Fruit fly (Drosophila melanogaster) whole organism, embryonic: ENCODE data around the gene CG16758.

Experiments used
- Antp ChIP-seq: fragments of 200-800 bp; sonication (Bioruptor generic); optimal IDR thresholded peaks from 3 replicates; lab custom pipeline; 2016; ENCODE audit warnings: missing biosample characterization, missing genetic modification characterization
- BtbVII ChIP-seq: fragments of 200-800 bp; sonication (Bioruptor generic); optimal IDR thresholded peaks from 3 replicates; lab custom pipeline; 2017; ENCODE audit warnings: missing biosample characterization, mild to moderate bottlenecking, missing genetic modification characterization
- CG10462 ChIP-seq: fragments of 200-800 bp; sonication (Bioruptor generic); optimal IDR thresholded peaks from 2 replicates; lab custom pipeline; 2016; ENCODE audit warnings: missing biosample characterization, missing genetic modification characterization
- CG11093 ChIP-seq: fragments of 200-800 bp; sonication (Bioruptor generic); IDR thresholded peaks from 3 replicates; pipeline ENCODE4 v1.3.6; 2022; ENCODE audit warnings: missing biosample characterization, missing genetic modification characterization
- CG12299 ChIP-seq: fragments of 200-800 bp; sonication (Bioruptor generic); optimal IDR thresholded peaks from 2 replicates; lab custom pipeline; 2018; ENCODE audit warnings: missing biosample characterization, mild to moderate bottlenecking, missing genetic modification characterization
- CG12391 ChIP-seq: fragments of 200-800 bp; sonication (Bioruptor generic); optimal IDR thresholded peaks from 3 replicates; lab custom pipeline; 2018; ENCODE audit warnings: missing biosample characterization, mild to moderate bottlenecking, missing genetic modification characterization, moderate library complexity
- CG14860 ChIP-seq: fragments of 200-800 bp; sonication (Bioruptor generic); IDR thresholded peaks from 3 replicates; pipeline ENCODE4 v1.3.6; 2022; ENCODE audit warnings: missing biosample characterization, missing genetic modification characterization; ENCODE audit not compliant: partially characterized antibody
- CG2875 ChIP-seq: fragments of 200-800 bp; sonication (Bioruptor generic); optimal IDR thresholded peaks from 2 replicates; lab custom pipeline; 2017; ENCODE audit warnings: missing biosample characterization, mild to moderate bottlenecking, missing genetic modification characterization, missing genetic modification reagents
- CG31365 ChIP-seq: fragments of 200-800 bp; sonication (Bioruptor generic); optimal IDR thresholded peaks from 2 replicates; lab custom pipeline; 2018; ENCODE audit warnings: missing biosample characterization, mild to moderate bottlenecking, missing genetic modification characterization
- CG32772 ChIP-seq: fragments of 200-800 bp; sonication (Bioruptor generic); IDR thresholded peaks from 2 replicates; pipeline ENCODE4 v1.3.6; 2022; ENCODE audit warnings: missing biosample characterization, missing genetic modification characterization
- CG3281 ChIP-seq: fragments of 200-800 bp; sonication (Bioruptor generic); optimal IDR thresholded peaks from 3 replicates; lab custom pipeline; 2017; ENCODE audit warnings: missing biosample characterization, mild to moderate bottlenecking, missing genetic modification characterization
- CG33557 ChIP-seq: fragments of 200-800 bp; sonication (Bioruptor generic); optimal IDR thresholded peaks from 2 replicates; lab custom pipeline; 2019; ENCODE audit warnings: missing biosample characterization, mild to moderate bottlenecking, missing genetic modification characterization, moderate library complexity
- CG3726 ChIP-seq: fragments of 200-800 bp; sonication (Bioruptor generic); IDR thresholded peaks from 3 replicates; pipeline ENCODE4, ENCODE4 v1.3.6; 2022; ENCODE audit warnings: missing biosample characterization, missing genetic modification characterization
- CG3995 ChIP-seq: fragments of 200-800 bp; sonication (Bioruptor generic); optimal IDR thresholded peaks from 3 replicates; lab custom pipeline; 2016; ENCODE audit warnings: missing biosample characterization, missing genetic modification characterization
- CG5245 ChIP-seq: fragments of 200-800 bp; sonication (Bioruptor generic); optimal IDR thresholded peaks from 3 replicates; lab custom pipeline; 2016; ENCODE audit warnings: missing biosample characterization, missing genetic modification characterization
- CG6765 ChIP-seq: fragments of 200-800 bp; sonication (Bioruptor generic); optimal IDR thresholded peaks from 3 replicates; lab custom pipeline; 2017; ENCODE audit warnings: missing biosample characterization, mild to moderate bottlenecking, missing genetic modification characterization
- CG7372 ChIP-seq: fragments of 200-800 bp; sonication (Bioruptor generic); IDR thresholded peaks from 2 replicates; pipeline ENCODE4 v1.3.6; 2022; ENCODE audit warnings: missing biosample characterization, missing genetic modification characterization
- D19B ChIP-seq: fragments of 200-800 bp; sonication (Bioruptor generic); optimal IDR thresholded peaks from 2 replicates; lab custom pipeline; 2017; ENCODE audit warnings: missing biosample characterization, mild to moderate bottlenecking, missing genetic modification characterization
- Dip2 ChIP-seq: fragments of 200-800 bp; sonication (Bioruptor generic); IDR thresholded peaks from 2 replicates; pipeline ENCODE4 v1.3.6; 2022; ENCODE audit warnings: missing biosample characterization, missing genetic modification characterization
- E2f2 ChIP-seq: fragments of 200-800 bp; sonication (Bioruptor generic); IDR thresholded peaks from 2 replicates; pipeline ENCODE4 v1.3.6; 2022; ENCODE audit warnings: missing biosample characterization, missing genetic modification characterization
- GATAe ChIP-seq: fragments of 200-800 bp; sonication (Bioruptor generic); conservative IDR thresholded peaks from 2 replicates; pipeline ENCODE4 v1.3.6; 2022; ENCODE audit warnings: missing biosample characterization, missing genetic modification characterization
- HLH4C ChIP-seq: fragments of 200-800 bp; sonication (Bioruptor generic); IDR thresholded peaks from 3 replicates; pipeline ENCODE4 v1.3.6; 2022; ENCODE audit warnings: missing biosample characterization, missing genetic modification characterization; ENCODE audit not compliant: partially characterized antibody
- Hr78 ChIP-seq, 2 experiments: fragments of 200-800 bp in 1 of 2; fragments of >200 bp in 1 of 2; sonication (Bioruptor generic) in 1 of 2; optimal IDR thresholded peaks; 2 replicates each; lab custom pipeline; 2017 to 2019; ENCODE audit warnings: missing biosample characterization in 2 of 2, missing genetic modification characterization in 2 of 2, mild to moderate bottlenecking in 1 of 2, moderate library complexity in 1 of 2
- Kr ChIP-seq: fragments of 200-800 bp; sonication (Bioruptor generic); optimal IDR thresholded peaks from 2 replicates; lab custom pipeline; 2017; ENCODE audit warnings: missing biosample characterization, mild to moderate bottlenecking, missing genetic modification characterization
- Lim3 ChIP-seq: fragments of 200-800 bp; sonication (Bioruptor generic); IDR thresholded peaks from 2 replicates; pipeline ENCODE4 v1.3.6; 2022; ENCODE audit warnings: missing biosample characterization, missing genetic modification characterization
- Mes4 ChIP-seq: fragments of 200-800 bp; sonication (Bioruptor generic); optimal IDR thresholded peaks from 2 replicates; lab custom pipeline; 2016; ENCODE audit warnings: missing biosample characterization, missing genetic modification characterization
- Myb ChIP-seq: fragments of 200-800 bp; sonication (Bioruptor generic); optimal IDR thresholded peaks from 2 replicates; lab custom pipeline; 2016; ENCODE audit warnings: missing biosample characterization, missing genetic modification characterization
- NFAT ChIP-seq: fragments of 200-800 bp; sonication (Bioruptor generic); IDR thresholded peaks from 2 replicates; pipeline ENCODE4 v1.3.6; 2022; ENCODE audit warnings: missing biosample characterization, missing genetic modification characterization
- NK7.1 ChIP-seq: fragments of 200-800 bp; sonication (Bioruptor generic); optimal IDR thresholded peaks from 3 replicates; lab custom pipeline; 2016; ENCODE audit warnings: missing biosample characterization, missing genetic modification characterization
- Oli ChIP-seq: fragments of 200-800 bp; sonication (Bioruptor generic); optimal IDR thresholded peaks from 2 replicates; lab custom pipeline; 2018; ENCODE audit warnings: missing biosample characterization, mild to moderate bottlenecking, missing genetic modification characterization, moderate library complexity
- Rx ChIP-seq: fragments of 200-800 bp; sonication (Bioruptor generic); IDR thresholded peaks from 2 replicates; pipeline ENCODE4 v1.3.6; 2022; ENCODE audit warnings: missing biosample characterization, missing genetic modification characterization
- Sox100B ChIP-seq: fragments of 200-800 bp; sonication (Bioruptor generic); optimal IDR thresholded peaks from 3 replicates; lab custom pipeline; 2018; ENCODE audit warnings: missing biosample characterization, mild to moderate bottlenecking, missing genetic modification characterization
- ato ChIP-seq: fragments of 200-800 bp; sonication (Bioruptor generic); IDR thresholded peaks from 2 replicates; pipeline ENCODE4 v1.3.6; 2022; ENCODE audit warnings: missing biosample characterization, missing genetic modification characterization; ENCODE audit not compliant: partially characterized antibody
- bowl ChIP-seq: fragments of 200-800 bp; sonication (Bioruptor generic); IDR thresholded peaks from 2 replicates; pipeline ENCODE4 v1.3.6; 2022; ENCODE audit warnings: missing biosample characterization, missing genetic modification characterization
- btn ChIP-seq: fragments of 200-800 bp; sonication (Bioruptor generic); optimal IDR thresholded peaks from 2 replicates; lab custom pipeline; 2016; ENCODE audit warnings: missing biosample characterization, missing genetic modification characterization
- emc ChIP-seq: fragments of 200-800 bp; sonication (Bioruptor generic); optimal IDR thresholded peaks from 2 replicates; lab custom pipeline; 2016; ENCODE audit warnings: missing biosample characterization, missing genetic modification characterization
- exex ChIP-seq: fragments of 200-800 bp; sonication (Bioruptor generic); optimal IDR thresholded peaks from 4 replicates; lab custom pipeline; 2018; ENCODE audit warnings: missing biosample characterization, mild to moderate bottlenecking, missing genetic modification characterization, moderate library complexity
- fru ChIP-seq: fragments of >200 bp; optimal IDR thresholded peaks from 2 replicates; lab custom pipeline; 2017
- grn ChIP-seq: fragments of 200-800 bp; sonication (Bioruptor generic); optimal IDR thresholded peaks from 3 replicates; lab custom pipeline; 2017; ENCODE audit warnings: missing biosample characterization, missing genetic modification characterization
- jigr1 ChIP-seq: fragments of 200-800 bp; sonication (Bioruptor generic); IDR thresholded peaks from 3 replicates; pipeline ENCODE4 v1.3.6; 2022; ENCODE audit warnings: missing biosample characterization, missing genetic modification characterization
- kni ChIP-seq: fragments of 200-800 bp; sonication (Bioruptor generic); optimal IDR thresholded peaks from 3 replicates; lab custom pipeline; 2017; ENCODE audit warnings: mild to moderate bottlenecking, missing biosample characterization, missing genetic modification reagents, missing genetic modification characterization
- nmo ChIP-seq: fragments of 200-800 bp; sonication (Bioruptor generic); optimal IDR thresholded peaks from 2 replicates; lab custom pipeline; 2018; ENCODE audit warnings: missing biosample characterization, mild to moderate bottlenecking, missing genetic modification characterization, moderate library complexity
- pan ChIP-seq, 4 experiments: fragments of >200 bp in 3 of 4; fragments of 200-800 bp in 1 of 4; sonication (Bioruptor generic) in 1 of 4; optimal IDR thresholded peaks in 3 of 4; IDR thresholded peaks in 1 of 4; 2 replicates each; pipeline versions ENCODE4 v1.3.6 to Lab custom; 2017 to 2022; ENCODE audit warnings: missing biosample characterization in 2 of 4, missing genetic modification characterization in 2 of 4, mixed read lengths in 1 of 4
- pfk ChIP-seq: fragments of 200-800 bp; sonication (Bioruptor generic); optimal IDR thresholded peaks from 2 replicates; lab custom pipeline; 2018; ENCODE audit warnings: missing biosample characterization, mild to moderate bottlenecking, missing genetic modification characterization, moderate library complexity
- ro ChIP-seq: fragments of 200-800 bp; sonication (Bioruptor generic); IDR thresholded peaks from 2 replicates; pipeline ENCODE4 v1.3.6; 2022; ENCODE audit warnings: missing biosample characterization, missing genetic modification characterization
- sima ChIP-seq: fragments of 200-800 bp; sonication (Bioruptor generic); optimal IDR thresholded peaks from 2 replicates; lab custom pipeline; 2016; ENCODE audit warnings: missing biosample characterization, missing genetic modification characterization
- slp2 ChIP-seq: fragments of 200-800 bp; sonication (Bioruptor generic); optimal IDR thresholded peaks from 2 replicates; lab custom pipeline; 2016; ENCODE audit warnings: missing biosample characterization, missing genetic modification characterization
- stwl ChIP-seq: fragments of 200-800 bp; sonication (Bioruptor generic); optimal IDR thresholded peaks from 3 replicates; lab custom pipeline; 2018; ENCODE audit warnings: missing biosample characterization, mild to moderate bottlenecking, missing genetic modification characterization, moderate library complexity
- yki ChIP-seq: fragments of >200 bp; optimal IDR thresholded peaks from 3 replicates; lab custom pipeline; 2018
- zf30C ChIP-seq: fragments of 200-800 bp; sonication (Bioruptor generic); optimal IDR thresholded peaks from 3 replicates; lab custom pipeline; 2018; ENCODE audit warnings: missing biosample characterization, mild to moderate bottlenecking, missing genetic modification characterization

Gene CG16758

DNA sequence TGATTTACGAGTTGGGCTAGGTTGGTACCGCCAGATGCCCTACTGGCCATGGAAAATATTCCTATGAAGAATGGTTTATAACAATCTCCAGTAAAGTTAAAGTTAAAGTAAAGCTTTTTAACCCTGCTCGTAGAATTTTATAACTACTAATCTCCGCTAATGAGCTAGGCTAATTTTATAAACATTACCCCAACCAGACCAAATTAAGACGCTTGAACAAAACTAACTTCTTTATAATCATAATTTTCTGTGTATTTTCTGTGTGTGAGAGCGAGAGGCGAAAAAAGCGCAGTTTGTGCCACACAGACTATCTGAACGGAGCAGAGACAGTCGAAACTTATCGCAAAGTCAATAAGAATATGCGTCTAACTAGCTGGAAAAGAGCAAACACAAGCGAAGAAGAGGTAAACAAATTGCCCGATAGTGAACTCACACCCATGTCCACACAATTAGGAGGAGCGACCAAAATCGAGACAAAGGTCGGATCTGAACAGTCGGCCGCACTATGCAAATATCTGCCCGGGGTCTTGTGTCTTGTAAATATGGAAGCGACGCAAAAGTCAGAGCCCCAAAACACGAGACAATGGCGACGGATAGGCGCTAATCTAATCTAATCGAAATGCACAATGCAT, 33.7 kb upstream of the CG16758 start (continued):
- TF ChIP-seq CG10462 (GFP tag; lab: Kevin White, UChicago) (peak; percentile 40), CG3726 (GFP tag; lab: Robert Waterston, UW) (peak; percentile 41; the same call in 1 of the 3 replicates), CG5245 (peak; percentile 25), nmo (GFP tag; lab: Kevin White, UChicago) (no peak), yki (lab: Kevin White, UChicago) (no peak), CG14860 (GFP tag; lab: Robert Waterston, UW) (no peak), E2f2 (GFP tag; lab: Robert Waterston, UW) (no peak), grn (GFP tag; lab: Kevin White, UChicago) (peak; percentile 41), Sox100B (peak; percentile 80), Dip2 (GFP tag; lab: Robert Waterston, UW) (no peak), sima (GFP tag; lab: Kevin White, UChicago) (peak; percentile 37), D19B (GFP tag; lab: Kevin White, UChicago) (peak; percentile 34), ato (GFP tag; lab: Robert Waterston, UW) (no peak), fru (no peak), CG33557 (GFP tag; lab: Kevin White, UChicago) (peak; percentile 73), jigr1 (GFP tag; lab: Robert Waterston, UW) (no peak), btn (peak; percentile 39), CG11093 (GFP tag; lab: Robert Waterston, UW) (no peak), CG3281 (GFP tag; lab: Kevin White, UChicago) (peak; percentile 75), GATAe (GFP tag; lab: Robert Waterston, UW) (no peak; the same call in 1 of the 2 replicates), Oli (no peak), Hr78 (GFP tag; optimal IDR thresholded peaks at IDR 0.05; lab: Kevin White, UChicago) (peak in 1 of 2 experiments; percentile 93), ro (GFP tag; lab: Robert Waterston, UW) (no peak), CG32772 (GFP tag; lab: Robert Waterston, UW) (no peak), emc (GFP tag; lab: Kevin White, UChicago) (no peak), CG6765 (GFP tag; lab: Kevin White, UChicago) (peak; percentile 75), CG3995 (GFP tag; lab: Kevin White, UChicago) (peak; percentile 33), CG12299 (peak; percentile 56), exex (tag; lab: Kevin White, UChicago) (peak; percentile 41), Rx (peak; percentile 45; the same call in 1 of the 2 replicates), CG31365 (peak; percentile 74), CG2875 (GFP tag; lab: Kevin White, UChicago) (peak; percentile 86), Lim3 (no peak), NK7.1 (GFP tag; lab: Kevin White, UChicago) (peak; percentile 6), Myb (GFP tag; lab: Kevin White, UChicago) (peak; percentile 25), BtbVII (peak; percentile 88), stwl (peak; percentile 14), NFAT (GFP tag; lab: Robert Waterston, UW) (0 out of 2 replicates have a peak, but pooled peaks have one; percentile 28), Kr (GFP tag; lab: Kevin White, UChicago) (peak; percentile 55), CG7372 (GFP tag; lab: Robert Waterston, UW) (no peak), Antp (GFP tag; lab: Kevin White, UChicago) (peak; percentile 43), slp2 (GFP tag; lab: Kevin White, UChicago) (peak; percentile 1), Mes4 (GFP tag; lab: Kevin White, UChicago) (peak; percentile 65), pfk (peak; percentile 36), kni (peak; percentile 87), pan (optimal IDR thresholded peaks at IDR 0.05; lab: Kevin White, UChicago) (no peak), pan (GFP tag; optimal IDR thresholded peaks at IDR 0.05 in 1 of 2, IDR thresholded peaks at IDR 0.05 in 1 of 2) (peak in 1 of 2 experiments; percentile 62), bowl (0 out of 2 replicates have a peak, but pooled peaks have one; percentile 9), HLH4C (GFP tag; lab: Robert Waterston, UW) (no peak), zf30C (GFP tag; lab: Kevin White, UChicago) (no peak), CG12391 (tag; lab: Kevin White, UChicago) (peak; percentile 26)
